Fruit fly (Drosophila melanogaster): ENCODE data around the gene CG1640.

CG1640 gene

DNA sequence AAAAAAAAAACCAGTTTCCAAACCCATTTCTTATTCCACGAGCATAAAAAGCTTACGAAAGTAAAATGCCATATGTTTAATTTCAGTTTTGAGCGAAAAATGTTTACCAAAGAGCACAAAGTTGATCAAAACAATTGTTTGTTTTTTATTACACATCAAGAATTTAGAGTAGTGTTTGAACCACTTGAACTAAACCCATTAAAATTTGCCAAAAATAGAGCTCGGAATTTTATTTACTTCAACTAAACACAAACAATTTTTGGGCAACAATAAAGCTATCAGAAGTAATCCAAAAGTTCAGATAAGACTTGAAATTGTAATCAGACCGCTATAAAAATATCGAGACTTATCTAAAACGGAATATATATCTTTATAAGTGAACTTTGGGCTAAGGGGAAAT is 4.6 kb downstream of the CG1640 start:
- TF ChIP-seq CG6163 (GFP tag; IDR thresholded peaks at IDR 0.05) (no peak), salr (GFP tag; optimal IDR thresholded peaks at IDR 0.05) (no peak), cyc (GFP tag; optimal IDR thresholded peaks at IDR 0.05) (no peak), Sox102F (GFP tag; optimal IDR thresholded peaks at IDR 0.05) (no peak), Eip78C (GFP tag) (no peak), Hr39 (GFP tag; optimal IDR thresholded peaks at IDR 0.05) (no peak), achi (GFP tag; optimal IDR thresholded peaks at IDR 0.05) (no peak)

DNA sequence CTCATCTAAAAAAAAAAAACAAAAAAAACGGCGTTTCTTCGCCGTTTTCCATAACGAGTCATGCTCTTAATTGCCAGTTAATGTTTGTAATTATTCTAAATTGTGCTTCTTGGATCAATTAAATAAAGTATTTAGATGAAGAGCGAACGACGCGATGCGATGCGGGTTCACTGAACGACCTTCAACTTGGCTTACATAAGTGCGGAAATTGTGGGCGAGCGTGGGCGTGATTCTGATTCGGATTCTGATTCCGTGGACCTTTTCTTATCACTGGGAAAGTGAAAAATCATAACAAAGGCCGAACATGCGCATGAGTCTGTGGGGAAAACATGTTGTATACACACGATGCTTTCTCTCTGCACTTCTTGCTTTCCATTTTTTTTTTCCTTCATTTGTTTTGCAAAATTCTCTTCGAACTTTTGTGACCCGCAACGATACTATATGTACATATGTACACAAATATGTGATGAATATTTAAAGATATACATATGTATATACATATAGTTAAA is 5.1 kb downstream of the CG1640 start:
- TF ChIP-seq CG7368 (GFP tag; optimal IDR thresholded peaks at IDR 0.05) (no peak), svp (GFP tag) (peak; percentile 66), Sox14 (GFP tag; optimal IDR thresholded peaks at IDR 0.05) (no peak), vri (GFP tag; optimal IDR thresholded peaks at IDR 0.05) (peak; percentile 15), Blimp-1 (GFP tag; optimal IDR thresholded peaks at IDR 0.05) (no peak), Eip78C (GFP tag) (peak; percentile 4), Lpt (GFP tag; optimal IDR thresholded peaks at IDR 0.05) (no peak)

DNA sequence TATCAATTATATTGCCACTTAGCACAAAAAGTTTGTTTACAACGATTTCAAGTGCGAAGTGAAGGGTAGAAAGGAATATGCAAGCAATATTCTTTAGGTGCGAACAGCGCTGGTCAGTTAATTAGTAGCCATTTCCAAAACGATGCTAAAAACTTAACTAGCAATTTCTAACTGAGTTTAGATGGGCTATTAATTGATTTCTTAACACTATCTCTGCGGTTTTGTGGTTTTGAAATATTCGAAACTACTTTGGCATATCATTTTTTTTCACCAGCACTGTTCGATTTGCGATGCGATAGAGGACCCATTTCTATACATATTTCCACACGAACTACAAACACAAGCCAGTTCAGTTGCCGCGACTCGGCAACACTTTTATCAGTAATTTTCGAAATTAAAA is 6.1 kb downstream of the CG1640 start:
- TF ChIP-seq CG6163 (GFP tag; IDR thresholded peaks at IDR 0.05) (peak; percentile 68), Eip93F (GFP tag; optimal IDR thresholded peaks at IDR 0.05) (no peak), cyc (GFP tag; optimal IDR thresholded peaks at IDR 0.05) (peak; percentile 12), ss (GFP tag; optimal IDR thresholded peaks at IDR 0.05) (peak in 1 of 2 experiments; percentile 25), Sox102F (GFP tag; optimal IDR thresholded peaks at IDR 0.05) (no peak), CG7368 (GFP tag; optimal IDR thresholded peaks at IDR 0.05) (peak; percentile 37), Sox15 (GFP tag; optimal IDR thresholded peaks at IDR 0.05) (peak; percentile 16), CG6854 (GFP tag; optimal IDR thresholded peaks at IDR 0.05) (no peak), fd85E (GFP tag; optimal IDR thresholded peaks at IDR 0.05) (no peak), vri (GFP tag; optimal IDR thresholded peaks at IDR 0.05) (peak; percentile 16), net (GFP tag; optimal IDR thresholded peaks at IDR 0.05) (peak; percentile 57), dac (GFP tag; optimal IDR thresholded peaks at IDR 0.05) (peak; percentile 14), salr (GFP tag; optimal IDR thresholded peaks at IDR 0.05) (peak in 1 of 2 experiments; percentile 15), CG32006 (GFP tag; optimal IDR thresholded peaks at IDR 0.05) (peak; percentile 61), OdsH (GFP tag; optimal IDR thresholded peaks at IDR 0.05) (peak; percentile 52), CG8632 (GFP tag; optimal IDR thresholded peaks at IDR 0.05) (peak; percentile 52), CG16779 (tag; optimal IDR thresholded peaks at IDR 0.05) (peak; percentile 21), acj6 (GFP tag; optimal IDR thresholded peaks at IDR 0.05) (peak; percentile 67), Gug (GFP tag; IDR thresholded peaks at IDR 0.05) (peak; percentile 48; the same call in 1 of the 2 replicates), CG6276 (GFP tag; optimal IDR thresholded peaks at IDR 0.05) (peak; percentile 34), CG11762 (GFP tag; optimal IDR thresholded peaks at IDR 0.05; ENCODE audit: insufficient read depth) (peak; percentile 15), CG8319 (GFP tag; optimal IDR thresholded peaks at IDR 0.05) (peak; percentile 14), Met (GFP tag; optimal IDR thresholded peaks at IDR 0.05) (peak; percentile 47), Hr4 (GFP tag; optimal IDR thresholded peaks at IDR 0.05) (peak; percentile 55), CG8119 (GFP tag; IDR thresholded peaks at IDR 0.05) (peak; percentile 44; the same call in 1 of the 3 replicates), Ets21C (GFP tag; optimal IDR thresholded peaks at IDR 0.05) (no peak), Hr39 (GFP tag; optimal IDR thresholded peaks at IDR 0.05) (peak; percentile 39), Eip75B (GFP tag; optimal IDR thresholded peaks at IDR 0.05) (peak; percentile 51), Smox (GFP tag; optimal IDR thresholded peaks at IDR 0.05) (peak; percentile 37), achi (GFP tag; optimal IDR thresholded peaks at IDR 0.05) (peak; percentile 58), CG6792 (GFP tag; optimal IDR thresholded peaks at IDR 0.05) (peak; percentile 36), svp (GFP tag) (peak; percentile 22), Eip78C (GFP tag) (peak; percentile 88), esn (GFP tag; optimal IDR thresholded peaks at IDR 0.05) (peak; percentile 39), dsx (GFP tag; optimal IDR thresholded peaks at IDR 0.05; ENCODE audit: poor library complexity, severe bottlenecking) (no peak), CG11294 (GFP tag; IDR thresholded peaks at IDR 0.05) (no peak), CG15336 (GFP tag; IDR thresholded peaks at IDR 0.05) (peak; percentile 52), Sox14 (GFP tag; optimal IDR thresholded peaks at IDR 0.05) (peak; percentile 44), CG1621 (tag; optimal IDR thresholded peaks at IDR 0.05) (peak; percentile 49), Ets96B (tag; optimal IDR thresholded peaks at IDR 0.05) (peak; percentile 47), topi (GFP tag; optimal IDR thresholded peaks at IDR 0.05) (peak; percentile 31), CG31627 (GFP tag; optimal IDR thresholded peaks at IDR 0.05) (peak; percentile 35), CG6808 (GFP tag; optimal IDR thresholded peaks at IDR 0.05) (peak; percentile 5), lz (GFP tag; optimal IDR thresholded peaks at IDR 0.05) (peak; percentile 13), Blimp-1 (GFP tag; optimal IDR thresholded peaks at IDR 0.05) (no peak)
